Fruit fly (Drosophila melanogaster) S2 (cell line): ENCODE measurements around the gene Spps.

Experiments
- CG8478 ChIP-seq: fragments of >200 bp; optimal IDR thresholded peaks from 2 replicates; lab custom pipeline; 2018
- CTCF ChIP-seq, 2 experiments: fragments of >200 bp; optimal IDR thresholded peaks; 2 replicates each; lab custom pipeline; 2018

Spps gene

dm6 chr3R:24262923-24263322 is 36.2 kb upstream of the Spps start:
- TF ChIP-seq CTCF (optimal IDR thresholded peaks at IDR 0.05; lab: Kevin White, UChicago), result no peak
- TF ChIP-seq CG8478, result no peak

- no peak for TF ChIP-seq CTCF (optimal IDR thresholded peaks at IDR 0.05; lab: Kevin White, UChicago)
- TF ChIP-seq CG8478, result no peak
These were observed 34.8 kb upstream of the Spps start for dm6 chr3R:24261380-24262021.

dm6 chr3R:24260411-24260810 is 33.7 kb upstream of the Spps start:
- no peak for TF ChIP-seq CTCF (optimal IDR thresholded peaks at IDR 0.05; lab: Kevin White, UChicago)
- TF ChIP-seq CG8478, result no peak

dm6 chr3R:24260041-24260379 is 33.3 kb upstream of the Spps start:
- TF ChIP-seq CTCF (optimal IDR thresholded peaks at IDR 0.05; lab: Kevin White, UChicago), result no peak
- no peak for TF ChIP-seq CG8478

- TF ChIP-seq CTCF (optimal IDR thresholded peaks at IDR 0.05; lab: Kevin White, UChicago) (no peak), CG8478 (no peak)
These were observed 32.7 kb upstream of the Spps start for dm6 chr3R:24259278-24260040.

- TF ChIP-seq CTCF (optimal IDR thresholded peaks at IDR 0.05; lab: Kevin White, UChicago) (no peak), CG8478 (no peak)
These were observed 31.6 kb upstream of the Spps start for dm6 chr3R:24258333-24258732.

- TF ChIP-seq CG8478 (no peak), CTCF (optimal IDR thresholded peaks at IDR 0.05; lab: Kevin White, UChicago) (peak; percentile 37 to 45)
These were observed 25.8 kb upstream of the Spps start, which contains the start of gene beta-PheRS for dm6 chr3R:24252494-24252893. Gene beta-PheRS (minus strand): TSS chr3R:24252679.

dm6 chr3R:24234721-24235120 is 8.0 kb upstream of the Spps start:
- TF ChIP-seq CTCF (optimal IDR thresholded peaks at IDR 0.05; lab: Kevin White, UChicago) (no peak), CG8478 (no peak)

dm6 chr3R:24234162-24234529 is 7.4 kb upstream of the Spps start:
- no peak for TF ChIP-seq CG8478
- TF ChIP-seq CTCF (optimal IDR thresholded peaks at IDR 0.05; lab: Kevin White, UChicago), result no peak

dm6 chr3R:24233366-24234161 is 6.8 kb upstream of the Spps start:
- TF ChIP-seq CG8478, result no peak
- TF ChIP-seq CTCF (optimal IDR thresholded peaks at IDR 0.05; lab: Kevin White, UChicago), result no peak

- TF ChIP-seq CG8478, result no peak
- TF ChIP-seq CTCF (optimal IDR thresholded peaks at IDR 0.05; lab: Kevin White, UChicago), result no peak
These were observed 5.2 kb upstream of the Spps start for dm6 chr3R:24231914-24232313.

dm6 chr3R:24231206-24231502 is 4.4 kb upstream of the Spps start:
- TF ChIP-seq CTCF (optimal IDR thresholded peaks at IDR 0.05; lab: Kevin White, UChicago), result no peak
- TF ChIP-seq CG8478, result no peak

- TF ChIP-seq CG8478 (no peak), CTCF (optimal IDR thresholded peaks at IDR 0.05; lab: Kevin White, UChicago) (no peak)
These were observed 3.9 kb upstream of the Spps start, which contains the start of gene mask for dm6 chr3R:24230423-24231205. Gene mask (plus strand): TSS chr3R:24230562.

- no peak for TF ChIP-seq CTCF (optimal IDR thresholded peaks at IDR 0.05; lab: Kevin White, UChicago)
- TF ChIP-seq CG8478, result no peak
These were observed 3.2 kb upstream of the Spps start, which contains the start of gene Spase22-23 for dm6 chr3R:24229870-24230422. Gene Spase22-23 (minus strand): TSS chr3R:24230035.

- TF ChIP-seq CG8478, result no peak
- TF ChIP-seq CTCF (optimal IDR thresholded peaks at IDR 0.05; lab: Kevin White, UChicago), result no peak
These were observed 1.9 kb upstream of the Spps start, which contains the start of gene Acp95EF for dm6 chr3R:24228675-24229074. Gene Acp95EF (plus strand): TSS chr3R:24228975.
